Worm (Caenorhabditis elegans) whole organism, L4/young adult: ENCODE data around the gene K08E5.5.

Experiments used
- W03F9.2 ChIP-seq: fragments of 150-350 bp; optimal IDR thresholded peaks from 2 replicates; lab custom pipeline; 2014; ENCODE audit warnings: missing biosample characterization, missing genetic modification characterization
- him-1 ChIP-seq: sonication (generic microtip); optimal IDR thresholded peaks from 2 replicates; lab custom pipeline; 2016; ENCODE audit warnings: missing genotype, missing genetic modification reagents, missing genetic modification characterization, missing compliant biosample characterization

DNA sequence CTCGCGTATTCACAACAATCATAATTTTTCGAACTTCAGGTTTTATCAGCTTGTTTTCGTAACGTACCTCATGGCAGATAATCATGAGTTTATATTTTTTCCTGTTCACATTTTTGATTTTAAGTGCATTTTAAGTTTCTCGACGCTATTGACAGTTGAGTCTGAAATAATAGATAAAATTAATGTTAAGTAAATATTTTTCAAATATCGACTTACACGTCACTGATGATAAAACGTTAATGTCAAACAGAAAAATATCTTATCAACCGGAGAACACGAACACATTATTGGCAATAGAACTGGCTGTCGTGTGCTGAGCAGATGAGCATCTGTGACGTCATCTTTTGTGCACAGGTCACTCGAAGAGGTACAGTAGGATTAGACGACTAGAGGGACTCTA, 36.5 kb upstream of the K08E5.5 start:
- TF ChIP-seq him-1 (tag; lab: Kevin White, UChicago) = no peak
- no peak for TF ChIP-seq W03F9.2 (tag; lab: Kevin White, UChicago)
